Worm (Caenorhabditis elegans): ENCODE measurements around the gene uvs-1.

- no peak for TF ChIP-seq aptf-3 (GFP tag; IDR thresholded peaks at IDR 0.05)
- TF ChIP-seq tbx-9 (tag; optimal IDR thresholded peaks at IDR 0.05; ENCODE audit: borderline replicate concordance): no peak
- no peak for TF ChIP-seq T07F8.4 (tag; optimal IDR thresholded peaks at IDR 0.05)
- TF ChIP-seq unc-62 (GFP tag; optimal IDR thresholded peaks at IDR 0.05): no peak
- TF ChIP-seq bed-1 (GFP tag; IDR thresholded peaks at IDR 0.05): no peak
- TF ChIP-seq ama-1 (optimal IDR thresholded peaks at IDR 0.05): no peak
- TF ChIP-seq ama-1 (GFP tag; optimal IDR thresholded peaks at IDR 0.05): no peak
- TF ChIP-seq ztf-28 (GFP tag; IDR thresholded peaks at IDR 0.05): no peak
- no peak for TF ChIP-seq dpl-1 (GFP tag; optimal IDR thresholded peaks at IDR 0.05)
- TF ChIP-seq madf-10 (tag; optimal IDR thresholded peaks at IDR 0.05): no peak
- TF ChIP-seq attf-6 (GFP tag; IDR thresholded peaks at IDR 0.05): no peak
- TF ChIP-seq mes-4 (tag; optimal IDR thresholded peaks at IDR 0.05): no peak
- no peak for TF ChIP-seq K11D2.4 (GFP tag; IDR thresholded peaks at IDR 0.05)
- no peak for TF ChIP-seq B0035.1 (tag; optimal IDR thresholded peaks at IDR 0.05)
- TF ChIP-seq ceh-27 (GFP tag; optimal IDR thresholded peaks at IDR 0.05): no peak
Measured at ce11 chrV:7755991-7756390, 48.0 kb downstream of the uvs-1 start.
